Worm (Caenorhabditis elegans) whole organism, young adult: ENCODE results near the gene swt-4.

Experiments used
- B0261.1 ChIP-seq: sonication (generic microtip); optimal IDR thresholded peaks from 2 replicates; lab custom pipeline; 2016; ENCODE audit warnings: mild to moderate bottlenecking, missing genetic modification characterization, moderate library complexity, missing compliant biosample characterization
- C06A6.2 ChIP-seq: fragments of 200-800 bp; sonication (Bioruptor generic); conservative IDR thresholded peaks from 2 replicates; pipeline ENCODE4 v1.3.6; 2022; ENCODE audit warnings: missing genetic modification characterization, missing compliant biosample characterization
- F23B12.7 ChIP-seq: sonication (generic microtip); optimal IDR thresholded peaks from 2 replicates; lab custom pipeline; 2017; ENCODE audit warnings: missing genetic modification characterization, mild to moderate bottlenecking, missing compliant biosample characterization, antibody characterized with exemption, moderate library complexity; ENCODE audit not compliant: insufficient read depth
- F33H1.4 ChIP-seq: fragments of 200-800 bp; sonication (Bioruptor generic); IDR thresholded peaks from 2 replicates; pipeline ENCODE4 v1.3.6; 2022; ENCODE audit warnings: missing genetic modification reagents, missing genetic modification characterization, missing compliant biosample characterization
- F37B4.10 ChIP-seq: fragments of 200-800 bp; sonication (Bioruptor generic); IDR thresholded peaks from 2 replicates; pipeline ENCODE4 v1.3.6; 2022; ENCODE audit warnings: missing genetic modification characterization, missing compliant biosample characterization
- F49E8.2 ChIP-seq: sonication (generic microtip); optimal IDR thresholded peaks from 3 replicates; lab custom pipeline; 2017; ENCODE audit warnings: missing genetic modification characterization, mild to moderate bottlenecking, missing compliant biosample characterization, antibody characterized with exemption, moderate library complexity; ENCODE audit not compliant: insufficient read depth
- K12H6.12 ChIP-seq: fragments of 200-800 bp; sonication (Bioruptor generic); optimal IDR thresholded peaks from 2 replicates; lab custom pipeline; 2018; ENCODE audit warnings: mild to moderate bottlenecking, missing genetic modification characterization, missing compliant biosample characterization
- Y53F4B.3 ChIP-seq: fragments of 200-800 bp; sonication (Bioruptor generic); IDR thresholded peaks from 2 replicates; pipeline ENCODE4 v1.3.6; 2022; ENCODE audit warnings: missing genetic modification reagents, missing genetic modification characterization, missing compliant biosample characterization
- Y56A3A.18 ChIP-seq: fragments of 200-800 bp; sonication (Bioruptor generic); IDR thresholded peaks from 2 replicates; pipeline ENCODE4 v1.3.6; 2022; ENCODE audit warnings: missing genetic modification reagents, missing genetic modification characterization, missing compliant biosample characterization
- ZK185.1 ChIP-seq: sonication (generic microtip); optimal IDR thresholded peaks from 2 replicates; lab custom pipeline; 2016; ENCODE audit warnings: mild to moderate bottlenecking, missing genetic modification characterization, missing compliant biosample characterization; ENCODE audit not compliant: poor library complexity, severe bottlenecking
- ama-1 ChIP-seq, 3 experiments: fragments of 150-350 bp in 1 of 3; sonication (generic microtip) in 2 of 3; optimal IDR thresholded peaks; 2 replicates each; lab custom pipeline; 2014 to 2018; ENCODE audit warnings: missing biosample characterization in 2 of 3, missing genetic modification characterization in 2 of 3, missing genetic modification reagents in 2 of 3
- atf-7 ChIP-seq: sonication (generic microtip); optimal IDR thresholded peaks from 2 replicates; lab custom pipeline; 2017; ENCODE audit warnings: mild to moderate bottlenecking, missing genetic modification characterization, missing compliant biosample characterization
- attf-3 ChIP-seq: fragments of 200-800 bp; sonication (Bioruptor generic); conservative IDR thresholded peaks from 2 replicates; pipeline ENCODE4 v1.3.6; 2022; ENCODE audit warnings: missing genetic modification reagents, missing genetic modification characterization, missing compliant biosample characterization
- attf-6 ChIP-seq: fragments of 200-800 bp; sonication (Bioruptor generic); IDR thresholded peaks from 2 replicates; pipeline ENCODE4 v1.3.6; 2022; ENCODE audit warnings: missing genetic modification reagents, missing genetic modification characterization, missing compliant biosample characterization
- ccch-3 ChIP-seq: fragments of 200-800 bp; sonication (Bioruptor generic); optimal IDR thresholded peaks from 2 replicates; lab custom pipeline; 2018; ENCODE audit warnings: mild to moderate bottlenecking, missing genetic modification characterization, missing compliant biosample characterization
- cebp-2 ChIP-seq: fragments of 200-800 bp; sonication (Bioruptor generic); IDR thresholded peaks from 2 replicates; pipeline ENCODE4 v1.3.6; 2022; ENCODE audit warnings: missing genetic modification characterization, missing compliant biosample characterization
- ceh-100 ChIP-seq: fragments of 200-800 bp; sonication (Bioruptor generic); IDR thresholded peaks from 2 replicates; pipeline ENCODE4 v1.3.6; 2022; ENCODE audit warnings: missing genetic modification reagents, missing genetic modification characterization, missing compliant biosample characterization
- ceh-27 ChIP-seq: fragments of 200-800 bp; sonication (Bioruptor generic); optimal IDR thresholded peaks from 2 replicates; lab custom pipeline; 2018; ENCODE audit warnings: mild to moderate bottlenecking, missing genetic modification characterization, moderate library complexity, missing compliant biosample characterization
- ceh-40 ChIP-seq: fragments of 200-800 bp; sonication (Bioruptor generic); IDR thresholded peaks from 2 replicates; pipeline ENCODE4 v1.3.6; 2022; ENCODE audit warnings: missing genetic modification characterization, missing compliant biosample characterization
- ceh-79 ChIP-seq: sonication (generic microtip); optimal IDR thresholded peaks from 2 replicates; lab custom pipeline; 2017; ENCODE audit warnings: mild to moderate bottlenecking, missing genetic modification characterization, missing compliant biosample characterization
- ceh-91 ChIP-seq: fragments of 200-800 bp; sonication (Bioruptor generic); IDR thresholded peaks from 2 replicates; pipeline ENCODE4 v1.3.6; 2022; ENCODE audit warnings: missing genetic modification reagents, missing genetic modification characterization, missing compliant biosample characterization
- dox-1 ChIP-seq: fragments of 200-800 bp; sonication (Bioruptor generic); IDR thresholded peaks from 2 replicates; pipeline ENCODE4 v1.3.6; 2022; ENCODE audit warnings: missing genetic modification reagents, missing genetic modification characterization, missing compliant biosample characterization
- ets-4 ChIP-seq: fragments of 200-800 bp; sonication (Bioruptor generic); optimal IDR thresholded peaks from 2 replicates; lab custom pipeline; 2018; ENCODE audit warnings: mild to moderate bottlenecking, missing genetic modification characterization, missing compliant biosample characterization
- gei-17 ChIP-seq: fragments of 200-800 bp; sonication (Bioruptor generic); optimal IDR thresholded peaks from 2 replicates; lab custom pipeline; 2018; ENCODE audit warnings: mild to moderate bottlenecking, missing genetic modification characterization, missing compliant biosample characterization
- hsf-1 ChIP-seq: fragments of 200-800 bp; sonication (Bioruptor generic); IDR thresholded peaks from 2 replicates; pipeline ENCODE4 v1.3.6; 2022; ENCODE audit warnings: missing genetic modification reagents, missing genetic modification characterization, missing compliant biosample characterization
- lag-1 ChIP-seq: fragments of 200-800 bp; sonication (Bioruptor generic); IDR thresholded peaks from 2 replicates; pipeline ENCODE4 v1.3.6; 2022; ENCODE audit warnings: missing genetic modification reagents, missing genetic modification characterization, missing compliant biosample characterization
- lin-26 ChIP-seq: fragments of 200-800 bp; sonication (Bioruptor generic); IDR thresholded peaks from 2 replicates; pipeline ENCODE4 v1.3.6; 2022; ENCODE audit warnings: missing genetic modification reagents, missing genetic modification characterization, missing compliant biosample characterization
- lin-35 ChIP-seq, 3 experiments: fragments of 150-350 bp in 2 of 3; sonication (generic microtip) in 1 of 3; optimal IDR thresholded peaks; 2 replicates each; lab custom pipeline; 2014 to 2018; ENCODE audit warnings: missing biosample characterization in 3 of 3, missing genetic modification characterization in 3 of 3, missing genetic modification reagents in 3 of 3
- lin-40 ChIP-seq: sonication (generic microtip); optimal IDR thresholded peaks from 2 replicates; lab custom pipeline; 2016; ENCODE audit warnings: missing genetic modification characterization, mild to moderate bottlenecking, missing compliant biosample characterization, missing genotype, missing genetic modification reagents
- lin-54 ChIP-seq: fragments of 200-800 bp; sonication (Bioruptor generic); optimal IDR thresholded peaks from 2 replicates; lab custom pipeline; 2018; ENCODE audit warnings: mild to moderate bottlenecking, missing genetic modification characterization, missing compliant biosample characterization
- lsy-27 ChIP-seq: sonication (generic microtip); optimal IDR thresholded peaks from 2 replicates; lab custom pipeline; 2017; ENCODE audit warnings: missing genetic modification characterization, mild to moderate bottlenecking, missing compliant biosample characterization, antibody characterized with exemption, missing genotype, borderline replicate concordance; ENCODE audit not compliant: insufficient read depth
- madf-3 ChIP-seq: fragments of 200-800 bp; sonication (Bioruptor generic); IDR thresholded peaks from 2 replicates; pipeline ENCODE4 v1.3.6; 2022; ENCODE audit warnings: missing genetic modification reagents, missing genetic modification characterization, missing compliant biosample characterization
- mcd-1 ChIP-seq: fragments of 200-800 bp; sonication (Bioruptor generic); IDR thresholded peaks from 2 replicates; pipeline ENCODE4 v1.3.6; 2022; ENCODE audit warnings: missing genetic modification reagents, missing genetic modification characterization, missing compliant biosample characterization
- mel-28 ChIP-seq: sonication (generic microtip); optimal IDR thresholded peaks from 2 replicates; lab custom pipeline; 2016; ENCODE audit warnings: borderline replicate concordance, mild to moderate bottlenecking, missing genetic modification characterization, missing compliant biosample characterization
- mxl-1 ChIP-seq: sonication (generic microtip); optimal IDR thresholded peaks from 2 replicates; lab custom pipeline; 2016; ENCODE audit warnings: missing genetic modification characterization, missing compliant biosample characterization
- nfya-1 ChIP-seq: sonication (generic microtip); optimal IDR thresholded peaks from 2 replicates; lab custom pipeline; 2017; ENCODE audit warnings: antibody characterized with exemption, missing compliant biosample characterization, missing genetic modification characterization, borderline replicate concordance; ENCODE audit not compliant: insufficient read depth
- nhr-120 ChIP-seq: fragments of 200-800 bp; sonication (Bioruptor generic); IDR thresholded peaks from 2 replicates; pipeline ENCODE4 v1.3.6; 2022; ENCODE audit warnings: missing genetic modification characterization, missing compliant biosample characterization
- nhr-27 ChIP-seq: fragments of 200-800 bp; sonication (Bioruptor generic); optimal IDR thresholded peaks from 2 replicates; lab custom pipeline; 2018; ENCODE audit warnings: mild to moderate bottlenecking, missing genetic modification characterization, moderate library complexity, missing compliant biosample characterization
- nhr-80 ChIP-seq: sonication (generic microtip); optimal IDR thresholded peaks from 2 replicates; lab custom pipeline; 2016; ENCODE audit warnings: missing genetic modification characterization, missing compliant biosample characterization
- sea-2 ChIP-seq: fragments of 200-800 bp; sonication (Bioruptor generic); IDR thresholded peaks from 2 replicates; pipeline ENCODE4 v1.3.6; 2022; ENCODE audit warnings: missing genetic modification characterization, missing compliant biosample characterization
- snpc-1.1 ChIP-seq: sonication (generic microtip); optimal IDR thresholded peaks from 2 replicates; lab custom pipeline; 2017; ENCODE audit warnings: missing genetic modification characterization, mild to moderate bottlenecking, missing compliant biosample characterization, antibody characterized with exemption, moderate library complexity, missing genotype, missing genetic modification reagents; ENCODE audit not compliant: insufficient read depth
- snpc-3.4 ChIP-seq: sonication (generic microtip); optimal IDR thresholded peaks from 2 replicates; lab custom pipeline; 2017; ENCODE audit warnings: missing genetic modification characterization, mild to moderate bottlenecking, missing compliant biosample characterization, antibody characterized with exemption, moderate library complexity, missing genotype, missing genetic modification reagents
- snpc-4 ChIP-seq, 5 experiments: fragments of 150-350 bp in 1 of 5; sonication (generic microtip) in 4 of 5; optimal IDR thresholded peaks; 2 replicates each; lab custom pipeline; 2014 to 2018; ENCODE audit warnings: missing genetic modification characterization in 5 of 5, missing biosample characterization in 3 of 5, antibody characterized with exemption in 2 of 5, mild to moderate bottlenecking in 2 of 5, missing compliant biosample characterization in 2 of 5, missing genotype in 2 of 5, moderate library complexity in 2 of 5, missing genetic modification reagents in 1 of 5
- unc-62 ChIP-seq: fragments of 150-350 bp; optimal IDR thresholded peaks from 2 replicates; lab custom pipeline; 2014; ENCODE audit warnings: missing biosample characterization, missing genetic modification reagents, missing genetic modification characterization
- ztf-25 ChIP-seq: fragments of 200-800 bp; sonication (Bioruptor generic); IDR thresholded peaks from 2 replicates; pipeline ENCODE4 v1.3.6; 2022; ENCODE audit warnings: missing genetic modification reagents, missing genetic modification characterization, missing compliant biosample characterization
- ztf-28 ChIP-seq: fragments of 200-800 bp; sonication (Bioruptor generic); IDR thresholded peaks from 2 replicates; pipeline ENCODE4 v1.3.6; 2022; ENCODE audit warnings: missing genetic modification reagents, missing genetic modification characterization, missing compliant biosample characterization
- ztf-6 ChIP-seq: fragments of 200-800 bp; sonication (Bioruptor generic); IDR thresholded peaks from 2 replicates; pipeline ENCODE4 v1.3.6; 2022; ENCODE audit warnings: missing genetic modification reagents, missing genetic modification characterization, missing compliant biosample characterization

Gene swt-4

ce11 chrIII:10642781-10643180 is 13.8 kb upstream of the swt-4 start, which contains the start of the genes dhs-11 and orc-1 (continued):
- no peak for TF ChIP-seq snpc-4 (GFP tag; optimal IDR thresholded peaks at IDR 0.05; lab: Kevin White, UChicago)
- peak in 1 of 4 experiments; percentile 45 for TF ChIP-seq snpc-4 (tag; optimal IDR thresholded peaks at IDR 0.05; lab: Kevin White, UChicago)
- no peak for TF ChIP-seq mel-28 (tag; lab: Kevin White, UChicago)
- peak; percentile 67 for TF ChIP-seq dox-1
- TF ChIP-seq Y56A3A.18 (GFP tag; lab: Robert Waterston, UW), result no peak
- TF ChIP-seq nfya-1, result no peak
- no peak for TF ChIP-seq cebp-2 (GFP tag; lab: Robert Waterston, UW)
- TF ChIP-seq mxl-1 (tag; lab: Kevin White, UChicago), result no peak
- peak; percentile 3 for TF ChIP-seq snpc-1.1
- TF ChIP-seq ZK185.1 (tag; lab: Kevin White, UChicago), result no peak
- no peak for TF ChIP-seq lag-1
- TF ChIP-seq nhr-80 (tag; lab: Kevin White, UChicago), result no peak
- TF ChIP-seq B0261.1 (tag; lab: Kevin White, UChicago), result no peak
- TF ChIP-seq ceh-91 (GFP tag; lab: Robert Waterston, UW), result no peak
- TF ChIP-seq ccch-3 (GFP tag; lab: Kevin White, UChicago), result no peak
- no peak for TF ChIP-seq ztf-25 (GFP tag; lab: Robert Waterston, UW)
- no peak for TF ChIP-seq ceh-100
- no peak for TF ChIP-seq sea-2 (GFP tag; lab: Robert Waterston, UW)
- no peak for TF ChIP-seq hsf-1 (GFP tag; lab: Robert Waterston, UW)
- TF ChIP-seq ceh-40, result no peak
- TF ChIP-seq nhr-120 (GFP tag; lab: Robert Waterston, UW), result no peak
- TF ChIP-seq attf-6 (GFP tag; lab: Robert Waterston, UW), result no peak
- no peak for TF ChIP-seq F37B4.10 (GFP tag; lab: Robert Waterston, UW)
- TF ChIP-seq atf-7 (tag; lab: Kevin White, UChicago), result no peak
- TF ChIP-seq gei-17, result no peak
- TF ChIP-seq madf-3 (GFP tag; lab: Robert Waterston, UW), result no peak
- peak; percentile 42 for TF ChIP-seq snpc-3.4 (tag; lab: Kevin White, UChicago)
- TF ChIP-seq ceh-79, result no peak
- no peak for TF ChIP-seq lsy-27 (tag; lab: Kevin White, UChicago)
- no peak for TF ChIP-seq ceh-27 (GFP tag; lab: Kevin White, UChicago)
- TF ChIP-seq ets-4, result no peak
- no peak for TF ChIP-seq ztf-6 (GFP tag; lab: Robert Waterston, UW)
- TF ChIP-seq mcd-1 (GFP tag; lab: Robert Waterston, UW), result 0 out of 2 replicates have a peak, but pooled peaks have one; percentile 41
- TF ChIP-seq C06A6.2 (GFP tag; lab: Robert Waterston, UW), result no peak
- no peak for TF ChIP-seq lin-40 (tag; lab: Kevin White, UChicago)
- TF ChIP-seq ama-1 (optimal IDR thresholded peaks at IDR 0.05; lab: Kevin White, UChicago), result no peak
- no peak for TF ChIP-seq ama-1 (GFP tag; optimal IDR thresholded peaks at IDR 0.05; lab: Kevin White, UChicago)
- no peak for TF ChIP-seq ztf-28 (GFP tag; lab: Robert Waterston, UW)
- peak in 2 of 3 experiments; percentile 20 to 48 for TF ChIP-seq lin-35 (GFP tag; optimal IDR thresholded peaks at IDR 0.05; lab: Kevin White, UChicago)
- TF ChIP-seq lin-26 (GFP tag; lab: Robert Waterston, UW), result no peak
- peak; percentile 84 for TF ChIP-seq lin-54 (GFP tag; lab: Kevin White, UChicago)
- TF ChIP-seq Y53F4B.3, result no peak
- peak; percentile 66 for TF ChIP-seq F33H1.4 (GFP tag; lab: Robert Waterston, UW)
- no peak for TF ChIP-seq nhr-27 (tag; lab: Kevin White, UChicago)
- TF ChIP-seq F49E8.2, result no peak
- TF ChIP-seq F23B12.7, result no peak
- TF ChIP-seq unc-62 (GFP tag; lab: Kevin White, UChicago), result no peak
- TF ChIP-seq K12H6.12 (tag; lab: Kevin White, UChicago), result no peak
- no peak for TF ChIP-seq attf-3 (GFP tag; lab: Robert Waterston, UW)
